Worm (Caenorhabditis elegans) whole organism, young adult: ENCODE measurements around the gene gcy-12.

Experiments used
- B0261.1 ChIP-seq: sonication (generic microtip); optimal IDR thresholded peaks from 2 replicates; lab custom pipeline; 2016; ENCODE audit warnings: mild to moderate bottlenecking, missing genetic modification characterization, moderate library complexity, missing compliant biosample characterization
- F23B12.7 ChIP-seq: sonication (generic microtip); optimal IDR thresholded peaks from 2 replicates; lab custom pipeline; 2017; ENCODE audit warnings: missing genetic modification characterization, mild to moderate bottlenecking, missing compliant biosample characterization, antibody characterized with exemption, moderate library complexity; ENCODE audit not compliant: insufficient read depth
- F33H1.4 ChIP-seq: fragments of 200-800 bp; sonication (Bioruptor generic); IDR thresholded peaks from 2 replicates; pipeline ENCODE4 v1.3.6; 2022; ENCODE audit warnings: missing genetic modification reagents, missing genetic modification characterization, missing compliant biosample characterization
- F55B11.4 ChIP-seq: sonication (generic microtip); optimal IDR thresholded peaks from 2 replicates; lab custom pipeline; 2016; ENCODE audit warnings: missing compliant biosample characterization, missing genetic modification characterization, borderline replicate concordance; ENCODE audit not compliant: insufficient read depth
- F57A8.1 ChIP-seq: fragments of 200-800 bp; sonication (Bioruptor generic); optimal IDR thresholded peaks from 2 replicates; lab custom pipeline; 2018; ENCODE audit warnings: mild to moderate bottlenecking, missing genetic modification characterization, moderate library complexity, missing compliant biosample characterization
- K11D2.4 ChIP-seq: fragments of 200-800 bp; sonication (Bioruptor generic); IDR thresholded peaks from 2 replicates; pipeline ENCODE4 v1.3.6; 2022; ENCODE audit warnings: missing genetic modification reagents, missing genetic modification characterization, missing compliant biosample characterization
- K12H6.12 ChIP-seq: fragments of 200-800 bp; sonication (Bioruptor generic); optimal IDR thresholded peaks from 2 replicates; lab custom pipeline; 2018; ENCODE audit warnings: mild to moderate bottlenecking, missing genetic modification characterization, missing compliant biosample characterization
- T07F8.4 ChIP-seq: sonication (generic microtip); optimal IDR thresholded peaks from 2 replicates; lab custom pipeline; 2016; ENCODE audit warnings: mild to moderate bottlenecking, missing genetic modification characterization, moderate library complexity, missing compliant biosample characterization
- Y56A3A.18 ChIP-seq: fragments of 200-800 bp; sonication (Bioruptor generic); IDR thresholded peaks from 2 replicates; pipeline ENCODE4 v1.3.6; 2022; ENCODE audit warnings: missing genetic modification reagents, missing genetic modification characterization, missing compliant biosample characterization
- Y79H2A.3 ChIP-seq: fragments of 200-800 bp; sonication (Bioruptor generic); conservative IDR thresholded peaks from 2 replicates; pipeline ENCODE4 v1.3.6; 2022; ENCODE audit warnings: missing genetic modification reagents, missing genetic modification characterization, missing compliant biosample characterization
- atf-7 ChIP-seq: sonication (generic microtip); optimal IDR thresholded peaks from 2 replicates; lab custom pipeline; 2017; ENCODE audit warnings: mild to moderate bottlenecking, missing genetic modification characterization, missing compliant biosample characterization
- athp-1 ChIP-seq: sonication (generic microtip); optimal IDR thresholded peaks from 2 replicates; lab custom pipeline; 2017; ENCODE audit warnings: mild to moderate bottlenecking, missing genetic modification characterization, missing compliant biosample characterization
- attf-3 ChIP-seq: fragments of 200-800 bp; sonication (Bioruptor generic); conservative IDR thresholded peaks from 2 replicates; pipeline ENCODE4 v1.3.6; 2022; ENCODE audit warnings: missing genetic modification reagents, missing genetic modification characterization, missing compliant biosample characterization
- attf-5 ChIP-seq: fragments of 200-800 bp; sonication (Bioruptor generic); optimal IDR thresholded peaks from 2 replicates; lab custom pipeline; 2018; ENCODE audit warnings: mild to moderate bottlenecking, missing genetic modification characterization, missing compliant biosample characterization
- attf-6 ChIP-seq: fragments of 200-800 bp; sonication (Bioruptor generic); IDR thresholded peaks from 2 replicates; pipeline ENCODE4 v1.3.6; 2022; ENCODE audit warnings: missing genetic modification reagents, missing genetic modification characterization, missing compliant biosample characterization
- bed-2 ChIP-seq: fragments of 200-800 bp; sonication (Bioruptor generic); IDR thresholded peaks from 2 replicates; pipeline ENCODE4 v1.3.6; 2022; ENCODE audit warnings: missing genetic modification reagents, missing genetic modification characterization, missing compliant biosample characterization
- cebp-1 ChIP-seq, 2 experiments: fragments of 200-800 bp in 1 of 2; sonication (Bioruptor generic) in 1 of 2; sonication (generic microtip) in 1 of 2; IDR thresholded peaks in 1 of 2; optimal IDR thresholded peaks in 1 of 2; 2 replicates each; pipeline versions ENCODE4 v1.3.6 to Lab custom; 2017 to 2022; ENCODE audit warnings: missing compliant biosample characterization in 2 of 2, missing genetic modification characterization in 2 of 2, mild to moderate bottlenecking in 1 of 2, missing genetic modification reagents in 1 of 2, moderate library complexity in 1 of 2
- cebp-2 ChIP-seq: fragments of 200-800 bp; sonication (Bioruptor generic); IDR thresholded peaks from 2 replicates; pipeline ENCODE4 v1.3.6; 2022; ENCODE audit warnings: missing genetic modification characterization, missing compliant biosample characterization
- ceh-27 ChIP-seq: fragments of 200-800 bp; sonication (Bioruptor generic); optimal IDR thresholded peaks from 2 replicates; lab custom pipeline; 2018; ENCODE audit warnings: mild to moderate bottlenecking, missing genetic modification characterization, moderate library complexity, missing compliant biosample characterization
- ceh-40 ChIP-seq: fragments of 200-800 bp; sonication (Bioruptor generic); IDR thresholded peaks from 2 replicates; pipeline ENCODE4 v1.3.6; 2022; ENCODE audit warnings: missing genetic modification characterization, missing compliant biosample characterization
- chd-7 ChIP-seq: sonication (generic microtip); optimal IDR thresholded peaks from 2 replicates; lab custom pipeline; 2016; ENCODE audit warnings: mild to moderate bottlenecking, missing genetic modification characterization, moderate library complexity, missing compliant biosample characterization
- die-1 ChIP-seq: sonication (generic microtip); optimal IDR thresholded peaks from 2 replicates; lab custom pipeline; 2016; ENCODE audit warnings: missing genotype, mild to moderate bottlenecking, missing genetic modification characterization, missing compliant biosample characterization
- egl-44 ChIP-seq: fragments of 200-800 bp; sonication (Bioruptor generic); IDR thresholded peaks from 2 replicates; pipeline ENCODE4 v1.3.6; 2022; ENCODE audit warnings: missing genetic modification reagents, missing genetic modification characterization, missing compliant biosample characterization
- hmg-1.2 ChIP-seq: fragments of 200-800 bp; sonication (Bioruptor generic); IDR thresholded peaks from 2 replicates; pipeline ENCODE4 v1.3.6; 2022; ENCODE audit warnings: missing genetic modification reagents, missing genetic modification characterization, missing compliant biosample characterization
- lag-1 ChIP-seq: fragments of 200-800 bp; sonication (Bioruptor generic); IDR thresholded peaks from 2 replicates; pipeline ENCODE4 v1.3.6; 2022; ENCODE audit warnings: missing genetic modification reagents, missing genetic modification characterization, missing compliant biosample characterization
- let-607 ChIP-seq, 2 experiments: fragments of 200-800 bp in 1 of 2; sonication (Bioruptor generic) in 1 of 2; sonication (generic microtip) in 1 of 2; optimal IDR thresholded peaks; 2 replicates each; lab custom pipeline; 2016 to 2018; ENCODE audit warnings: mild to moderate bottlenecking in 2 of 2, missing compliant biosample characterization in 2 of 2, missing genetic modification characterization in 2 of 2, moderate library complexity in 2 of 2, missing genotype in 1 of 2
- lin-26 ChIP-seq: fragments of 200-800 bp; sonication (Bioruptor generic); IDR thresholded peaks from 2 replicates; pipeline ENCODE4 v1.3.6; 2022; ENCODE audit warnings: missing genetic modification reagents, missing genetic modification characterization, missing compliant biosample characterization
- lin-35 ChIP-seq, 3 experiments: fragments of 150-350 bp in 2 of 3; sonication (generic microtip) in 1 of 3; optimal IDR thresholded peaks; 2 replicates each; lab custom pipeline; 2014 to 2018; ENCODE audit warnings: missing biosample characterization in 3 of 3, missing genetic modification characterization in 3 of 3, missing genetic modification reagents in 3 of 3
- lsl-1 ChIP-seq: fragments of 200-800 bp; sonication (Bioruptor generic); optimal IDR thresholded peaks from 2 replicates; lab custom pipeline; 2018; ENCODE audit warnings: mild to moderate bottlenecking, missing genetic modification characterization, moderate library complexity, missing compliant biosample characterization
- madf-3 ChIP-seq: fragments of 200-800 bp; sonication (Bioruptor generic); IDR thresholded peaks from 2 replicates; pipeline ENCODE4 v1.3.6; 2022; ENCODE audit warnings: missing genetic modification reagents, missing genetic modification characterization, missing compliant biosample characterization
- madf-6 ChIP-seq: fragments of 200-800 bp; sonication (Bioruptor generic); IDR thresholded peaks from 2 replicates; pipeline ENCODE4 v1.3.6; 2022; ENCODE audit warnings: missing genetic modification reagents, missing genetic modification characterization, missing compliant biosample characterization
- mcd-1 ChIP-seq: fragments of 200-800 bp; sonication (Bioruptor generic); IDR thresholded peaks from 2 replicates; pipeline ENCODE4 v1.3.6; 2022; ENCODE audit warnings: missing genetic modification reagents, missing genetic modification characterization, missing compliant biosample characterization
- mes-4 ChIP-seq: sonication (generic microtip); optimal IDR thresholded peaks from 2 replicates; lab custom pipeline; 2016; ENCODE audit warnings: missing genotype, missing genetic modification characterization, missing compliant biosample characterization
- nhr-80 ChIP-seq: sonication (generic microtip); optimal IDR thresholded peaks from 2 replicates; lab custom pipeline; 2016; ENCODE audit warnings: missing genetic modification characterization, missing compliant biosample characterization
- nhr-90 ChIP-seq: sonication (generic microtip); optimal IDR thresholded peaks from 2 replicates; lab custom pipeline; 2016; ENCODE audit warnings: missing genotype, mild to moderate bottlenecking, missing genetic modification characterization, missing compliant biosample characterization
- pha-4 ChIP-seq: fragments of 150-350 bp; sonication (generic microtip); optimal IDR thresholded peaks from 2 replicates; lab custom pipeline; 2014; ENCODE audit warnings: missing biosample characterization, missing genetic modification reagents, missing genetic modification characterization
- rec-8 ChIP-seq, 2 experiments: sonication (generic microtip); optimal IDR thresholded peaks; 2 replicates each; lab custom pipeline; 2016; ENCODE audit warnings: mild to moderate bottlenecking in 2 of 2, missing genetic modification characterization in 2 of 2, missing genetic modification reagents in 2 of 2, missing genotype in 2 of 2, missing biosample characterization in 1 of 2, missing compliant biosample characterization in 1 of 2, moderate library complexity in 1 of 2
- snpc-3.4 ChIP-seq: sonication (generic microtip); optimal IDR thresholded peaks from 2 replicates; lab custom pipeline; 2017; ENCODE audit warnings: missing genetic modification characterization, mild to moderate bottlenecking, missing compliant biosample characterization, antibody characterized with exemption, moderate library complexity, missing genotype, missing genetic modification reagents
- tbp1 ChIP-seq: fragments of 200-800 bp; sonication (Bioruptor generic); optimal IDR thresholded peaks from 2 replicates; lab custom pipeline; 2018; ENCODE audit warnings: mild to moderate bottlenecking, missing genetic modification characterization, missing compliant biosample characterization
- xnd-1 ChIP-seq: sonication (generic microtip); optimal IDR thresholded peaks from 2 replicates; lab custom pipeline; 2016; ENCODE audit warnings: missing genotype, missing genetic modification reagents, missing genetic modification characterization, missing compliant biosample characterization
- zfh-2 ChIP-seq: fragments of 200-800 bp; sonication (Bioruptor generic); conservative IDR thresholded peaks from 2 replicates; pipeline ENCODE4 v1.3.6; 2022; ENCODE audit warnings: missing genetic modification reagents, missing genetic modification characterization, missing compliant biosample characterization
- zim-3 ChIP-seq: sonication (generic microtip); optimal IDR thresholded peaks from 2 replicates; lab custom pipeline; 2017; ENCODE audit warnings: mild to moderate bottlenecking, missing genetic modification characterization, moderate library complexity, missing compliant biosample characterization
- ztf-26 ChIP-seq: sonication (generic microtip); optimal IDR thresholded peaks from 2 replicates; lab custom pipeline; 2017; ENCODE audit warnings: missing genetic modification characterization, missing compliant biosample characterization
- ztf-28 ChIP-seq: fragments of 200-800 bp; sonication (Bioruptor generic); IDR thresholded peaks from 2 replicates; pipeline ENCODE4 v1.3.6; 2022; ENCODE audit warnings: missing genetic modification reagents, missing genetic modification characterization, missing compliant biosample characterization
- ztf-3 ChIP-seq: fragments of 200-800 bp; sonication (Bioruptor generic); optimal IDR thresholded peaks from 2 replicates; lab custom pipeline; 2018; ENCODE audit warnings: mild to moderate bottlenecking, missing genetic modification characterization, missing compliant biosample characterization
- ztf-6 ChIP-seq: fragments of 200-800 bp; sonication (Bioruptor generic); IDR thresholded peaks from 2 replicates; pipeline ENCODE4 v1.3.6; 2022; ENCODE audit warnings: missing genetic modification reagents, missing genetic modification characterization, missing compliant biosample characterization

gcy-12 gene

DNA sequence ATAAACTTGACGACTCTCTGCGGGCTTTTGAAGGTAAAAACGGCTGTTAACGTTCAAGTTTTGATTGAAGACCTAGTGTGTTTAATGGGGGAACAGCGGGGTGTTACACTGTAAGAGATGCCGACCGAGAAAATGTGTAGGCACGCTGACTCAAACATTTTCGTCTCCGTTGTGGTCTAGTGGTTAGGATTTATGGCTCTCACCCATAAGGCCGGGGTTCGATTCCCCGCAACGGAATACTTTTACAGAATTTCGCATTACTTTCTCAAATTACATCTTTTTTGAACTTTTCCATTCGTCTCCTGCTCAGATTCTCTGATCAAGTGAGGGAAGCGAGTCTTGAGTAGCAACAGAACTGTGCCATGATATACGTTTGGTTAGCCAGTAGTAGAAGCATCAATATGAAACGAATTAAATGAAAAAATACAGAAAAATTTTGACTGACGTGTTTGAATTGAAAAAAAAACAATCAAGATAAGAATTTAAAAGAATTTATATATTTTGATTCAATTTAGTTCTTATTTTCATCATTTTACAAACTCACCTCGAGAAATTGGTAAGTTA lies 18.5 kb upstream of the gcy-12 start, which contains the start of gene ZK622.1 (continued):
- no peak for TF ChIP-seq atf-7 (tag; lab: Kevin White, UChicago)
- peak; percentile 81; the same call in 1 of the 2 replicates for TF ChIP-seq lin-26
- TF ChIP-seq zfh-2 (GFP tag; lab: Robert Waterston, UW) = no peak
- peak; percentile 70; the same call in 1 of the 2 replicates for TF ChIP-seq Y56A3A.18 (GFP tag; lab: Robert Waterston, UW)
- TF ChIP-seq ceh-40 (GFP tag; lab: Robert Waterston, UW) = no peak
- 0 out of 2 replicates have a peak, but pooled peaks have one; percentile 51 for TF ChIP-seq attf-6 (GFP tag; lab: Robert Waterston, UW)
- no peak for TF ChIP-seq lag-1
- TF ChIP-seq F55B11.4 (tag; lab: Kevin White, UChicago) = no peak
- no peak; the same call in 1 of the 2 replicates for TF ChIP-seq madf-6 (GFP tag; lab: Robert Waterston, UW)
- TF ChIP-seq mes-4 (tag; lab: Kevin White, UChicago) = no peak
- no peak for TF ChIP-seq xnd-1 (tag; lab: Kevin White, UChicago)
- TF ChIP-seq F57A8.1 (GFP tag; lab: Kevin White, UChicago) = peak; percentile 16
- peak; percentile 50 for TF ChIP-seq zim-3 (tag; lab: Kevin White, UChicago)
- TF ChIP-seq Y79H2A.3 = no peak
- TF ChIP-seq ztf-6 (GFP tag; lab: Robert Waterston, UW) = no peak
- TF ChIP-seq F33H1.4 (GFP tag; lab: Robert Waterston, UW) = peak; percentile 23; the same call in 1 of the 2 replicates
- 0 out of 2 replicates have a peak, but pooled peaks have one; percentile 56 for TF ChIP-seq egl-44 (GFP tag; lab: Robert Waterston, UW)
- TF ChIP-seq die-1 (tag; lab: Kevin White, UChicago) = peak; percentile 77
- 0 out of 2 replicates have a peak, but pooled peaks have one; percentile 54 for TF ChIP-seq ztf-28 (GFP tag; lab: Robert Waterston, UW)
- TF ChIP-seq hmg-1.2 (GFP tag; lab: Robert Waterston, UW) = peak; percentile 79
- no peak for TF ChIP-seq lin-35 (GFP tag; optimal IDR thresholded peaks at IDR 0.05; lab: Kevin White, UChicago)
- no peak for TF ChIP-seq ztf-3
- TF ChIP-seq attf-3 (GFP tag; lab: Robert Waterston, UW) = no peak
- TF ChIP-seq B0261.1 = peak; percentile 87
- no peak for TF ChIP-seq K12H6.12
- no peak for TF ChIP-seq let-607 (tag; optimal IDR thresholded peaks at IDR 0.05; lab: Kevin White, UChicago)
- TF ChIP-seq snpc-3.4 (tag; lab: Kevin White, UChicago) = no peak
- TF ChIP-seq rec-8 (tag; optimal IDR thresholded peaks at IDR 0.05; lab: Kevin White, UChicago) = peak; percentile 40 to 58
- no peak for TF ChIP-seq athp-1 (tag; lab: Kevin White, UChicago)
- TF ChIP-seq nhr-90 (tag; lab: Kevin White, UChicago) = peak; percentile 61
- TF ChIP-seq nhr-80 = no peak
- TF ChIP-seq F23B12.7 (tag; lab: Kevin White, UChicago) = peak; percentile 48
- no peak for TF ChIP-seq madf-3 (GFP tag; lab: Robert Waterston, UW)
- peak; percentile 5 for TF ChIP-seq chd-7 (tag; lab: Kevin White, UChicago)
- TF ChIP-seq ztf-26 (tag; lab: Kevin White, UChicago) = no peak
- no peak for TF ChIP-seq cebp-2
- no peak for TF ChIP-seq cebp-1 (GFP tag; IDR thresholded peaks at IDR 0.05; lab: Robert Waterston, UW)
- TF ChIP-seq cebp-1 (tag; optimal IDR thresholded peaks at IDR 0.05; lab: Kevin White, UChicago) = no peak
- TF ChIP-seq ceh-27 = peak; percentile 55
- peak; percentile 98 for TF ChIP-seq tbp1 (GFP tag; lab: Kevin White, UChicago)
- TF ChIP-seq bed-2 (GFP tag; lab: Robert Waterston, UW) = no peak
- peak; percentile 9 for TF ChIP-seq attf-5
- no peak for TF ChIP-seq K11D2.4 (GFP tag; lab: Robert Waterston, UW)
- TF ChIP-seq lsl-1 (GFP tag; lab: Kevin White, UChicago) = no peak
- TF ChIP-seq T07F8.4 (tag; lab: Kevin White, UChicago) = peak; percentile 44
- TF ChIP-seq mcd-1 (GFP tag; lab: Robert Waterston, UW) = peak; percentile 42; the same call in 1 of the 2 replicates
- TF ChIP-seq pha-4 (tag; lab: Kevin White, UChicago) = no peak
